Worm (Caenorhabditis elegans) whole organism, L4 larva: ENCODE measurements around the gene kel-10.

Source experiments
- D1046.2 ChIP-seq: fragments of 200-800 bp; sonication (Bioruptor generic); IDR thresholded peaks from 2 replicates; pipeline ENCODE4 v1.3.6; 2022; ENCODE audit warnings: missing genetic modification characterization, missing compliant biosample characterization
- F10B5.3 ChIP-seq: sonication (generic microtip); optimal IDR thresholded peaks from 2 replicates; lab custom pipeline; 2016; ENCODE audit warnings: mild to moderate bottlenecking, missing genetic modification characterization, missing compliant biosample characterization
- F26F4.8 ChIP-seq: fragments of 200-800 bp; sonication (Bioruptor generic); conservative IDR thresholded peaks from 2 replicates; pipeline ENCODE4 v1.3.6; 2022; ENCODE audit warnings: missing genetic modification characterization, missing compliant biosample characterization
- F44E2.7 ChIP-seq: fragments of 200-800 bp; sonication (Bioruptor generic); IDR thresholded peaks from 2 replicates; pipeline ENCODE4 v2.1.2; 2022; ENCODE audit warnings: missing genetic modification characterization, missing compliant biosample characterization
- T20F7.1 ChIP-seq: fragments of 200-800 bp; sonication (Bioruptor generic); optimal IDR thresholded peaks from 2 replicates; lab custom pipeline; 2018; ENCODE audit warnings: mild to moderate bottlenecking, missing genetic modification characterization, missing compliant biosample characterization
- T26A8.4 ChIP-seq: fragments of 200-800 bp; sonication (Bioruptor generic); IDR thresholded peaks from 2 replicates; pipeline ENCODE4 v1.3.6; 2022; ENCODE audit warnings: missing genetic modification characterization, missing compliant biosample characterization
- aha-1 ChIP-seq: fragments of 150-350 bp; peaks from one replicate; lab custom pipeline; 2014; ENCODE audit warnings: missing biosample characterization, missing genetic modification characterization
- ama-1 ChIP-seq: fragments of 150-350 bp; optimal IDR thresholded peaks from 2 replicates; lab custom pipeline; 2014; ENCODE audit warnings: inconsistent platforms, mixed read lengths
- arid-1 ChIP-seq: fragments of 200-800 bp; sonication (Bioruptor generic); conservative IDR thresholded peaks from 2 replicates; pipeline ENCODE4 v1.3.6; 2022; ENCODE audit warnings: missing genetic modification reagents, missing genetic modification characterization, missing compliant biosample characterization
- ceh-28 ChIP-seq: fragments of 150-350 bp; optimal IDR thresholded peaks from 2 replicates; lab custom pipeline; 2014; ENCODE audit warnings: missing biosample characterization, missing genetic modification reagents, missing genetic modification characterization
- ceh-62 ChIP-seq: sonication (generic microtip); optimal IDR thresholded peaks from 2 replicates; lab custom pipeline; 2017; ENCODE audit warnings: missing biosample characterization, missing genetic modification characterization
- ceh-82 ChIP-seq: sonication (generic microtip); optimal IDR thresholded peaks from 2 replicates; lab custom pipeline; 2017; ENCODE audit warnings: missing biosample characterization, missing genetic modification characterization
- cey-2 ChIP-seq: sonication (generic microtip); optimal IDR thresholded peaks from 3 replicates; lab custom pipeline; 2017; ENCODE audit warnings: missing genetic modification characterization, mild to moderate bottlenecking, missing compliant biosample characterization, antibody characterized with exemption, borderline replicate concordance; ENCODE audit not compliant: insufficient read depth
- ctbp-1 ChIP-seq: fragments of 200-800 bp; sonication (Bioruptor generic); IDR thresholded peaks from 2 replicates; pipeline ENCODE4 v1.3.6; 2022; ENCODE audit warnings: missing genetic modification reagents, missing genetic modification characterization, missing compliant biosample characterization
- daf-19 ChIP-seq: fragments of 200-800 bp; sonication (Bioruptor generic); conservative IDR thresholded peaks from 2 replicates; pipeline ENCODE4 v1.3.6; 2022; ENCODE audit warnings: missing genetic modification characterization, missing compliant biosample characterization
- dmd-6 ChIP-seq: fragments of 200-800 bp; sonication (Bioruptor generic); IDR thresholded peaks from 2 replicates; pipeline ENCODE4 v1.3.6; 2022; ENCODE audit warnings: missing genetic modification reagents, missing genetic modification characterization, missing compliant biosample characterization
- dpl-1 ChIP-seq: fragments of 150-350 bp; optimal IDR thresholded peaks from 2 replicates; lab custom pipeline; 2014; ENCODE audit warnings: missing biosample characterization, missing genetic modification reagents, missing genetic modification characterization
- dve-1 ChIP-seq: sonication (generic microtip); optimal IDR thresholded peaks from 2 replicates; lab custom pipeline; 2017; ENCODE audit warnings: antibody characterized with exemption, mild to moderate bottlenecking, missing genetic modification characterization, missing compliant biosample characterization; ENCODE audit not compliant: insufficient read depth
- egl-27 ChIP-seq: sonication (generic microtip); optimal IDR thresholded peaks from 3 replicates; lab custom pipeline; 2017; ENCODE audit warnings: missing biosample characterization, missing genetic modification reagents, missing genetic modification characterization
- egl-43 ChIP-seq: fragments of 200-800 bp; sonication (Bioruptor generic); IDR thresholded peaks from 2 replicates; pipeline ENCODE4 v1.3.6; 2022; ENCODE audit warnings: missing genetic modification reagents, missing genetic modification characterization, missing compliant biosample characterization
- fkh-10 ChIP-seq: fragments of 150-350 bp; optimal IDR thresholded peaks from 2 replicates; lab custom pipeline; 2014; ENCODE audit warnings: missing biosample characterization, missing genetic modification reagents, missing genetic modification characterization
- fos-1 ChIP-seq: fragments of 150-350 bp; optimal IDR thresholded peaks from 2 replicates; lab custom pipeline; 2014; ENCODE audit warnings: missing biosample characterization, missing genetic modification characterization
- hlh-30 ChIP-seq: sonication (generic microtip); optimal IDR thresholded peaks from 2 replicates; lab custom pipeline; 2017; ENCODE audit warnings: antibody characterized with exemption, mild to moderate bottlenecking, missing genetic modification characterization, missing compliant biosample characterization; ENCODE audit not compliant: insufficient read depth
- hmg-1.1 ChIP-seq: fragments of 200-800 bp; sonication (Bioruptor generic); IDR thresholded peaks from 2 replicates; pipeline ENCODE4 v1.3.6; 2022; ENCODE audit warnings: missing genetic modification reagents, missing genetic modification characterization, missing compliant biosample characterization
- jun-1 ChIP-seq: fragments of 150-350 bp; optimal IDR thresholded peaks from 2 replicates; lab custom pipeline; 2014; ENCODE audit warnings: missing biosample characterization, missing genetic modification reagents, missing genetic modification characterization
- lin-1 ChIP-seq: fragments of 200-800 bp; sonication (Bioruptor generic); IDR thresholded peaks from 2 replicates; pipeline ENCODE4 v1.3.6; 2022; ENCODE audit warnings: missing genetic modification reagents, missing genetic modification characterization, missing compliant biosample characterization
- lin-13 ChIP-seq: fragments of 150-350 bp; optimal IDR thresholded peaks from 2 replicates; lab custom pipeline; 2014; ENCODE audit warnings: missing biosample characterization, missing genetic modification reagents, missing genetic modification characterization
- lin-15B ChIP-seq: fragments of 150-350 bp; sonication (generic microtip); optimal IDR thresholded peaks from 3 replicates; lab custom pipeline; 2014; ENCODE audit warnings: missing biosample characterization, missing genetic modification characterization
- lsy-2 ChIP-seq, 2 experiments: fragments of 150-350 bp in 1 of 2; sonication (generic microtip) in 1 of 2; optimal IDR thresholded peaks; 2 replicates each; lab custom pipeline; 2014 to 2017; ENCODE audit warnings: missing biosample characterization in 2 of 2, missing genetic modification characterization in 2 of 2
- madf-5 ChIP-seq, 2 experiments: fragments of 200-800 bp; sonication (Bioruptor generic); IDR thresholded peaks; 2 replicates each; pipeline ENCODE4 v1.3.6; 2022; ENCODE audit warnings: missing compliant biosample characterization in 2 of 2, missing genetic modification characterization in 2 of 2
- mep-1 ChIP-seq: fragments of 150-350 bp; sonication (generic microtip); optimal IDR thresholded peaks from 3 replicates; lab custom pipeline; 2014; ENCODE audit warnings: missing biosample characterization, missing genetic modification characterization
- mes-2 ChIP-seq: sonication (generic microtip); optimal IDR thresholded peaks from 2 replicates; lab custom pipeline; 2016; ENCODE audit warnings: missing genotype, mild to moderate bottlenecking, missing genetic modification characterization, missing compliant biosample characterization; ENCODE audit not compliant: poor library complexity, severe bottlenecking
- nhr-102 ChIP-seq: sonication (generic microtip); optimal IDR thresholded peaks from 2 replicates; lab custom pipeline; 2016; ENCODE audit warnings: mild to moderate bottlenecking, missing genetic modification characterization, moderate library complexity, missing compliant biosample characterization
- nhr-237 ChIP-seq: sonication (generic microtip); optimal IDR thresholded peaks from 2 replicates; lab custom pipeline; 2017; ENCODE audit warnings: missing biosample characterization, missing genetic modification characterization
- nhr-25 ChIP-seq: sonication (generic microtip); optimal IDR thresholded peaks from 2 replicates; lab custom pipeline; 2017; ENCODE audit warnings: missing genetic modification characterization, mild to moderate bottlenecking, missing compliant biosample characterization, antibody characterized with exemption, moderate library complexity, borderline replicate concordance; ENCODE audit not compliant: insufficient read depth
- nhr-28 ChIP-seq: fragments of 150-350 bp; optimal IDR thresholded peaks from 2 replicates; lab custom pipeline; 2014; ENCODE audit warnings: missing biosample characterization, missing genetic modification characterization
- pqm-1 ChIP-seq: sonication (generic microtip); optimal IDR thresholded peaks from 2 replicates; lab custom pipeline; 2017; ENCODE audit warnings: missing biosample characterization, missing genetic modification characterization
- snpc-1.2 ChIP-seq: fragments of 200-800 bp; sonication (Bioruptor generic); IDR thresholded peaks from 2 replicates; pipeline ENCODE4 v1.3.6; 2022; ENCODE audit warnings: missing genetic modification reagents, missing genetic modification characterization, missing compliant biosample characterization
- spr-1 ChIP-seq: sonication (generic microtip); optimal IDR thresholded peaks from 2 replicates; lab custom pipeline; 2016; ENCODE audit warnings: mild to moderate bottlenecking, missing genetic modification characterization, missing compliant biosample characterization
- spr-3 ChIP-seq: fragments of 200-800 bp; sonication (Bioruptor generic); optimal IDR thresholded peaks from 2 replicates; lab custom pipeline; 2018; ENCODE audit warnings: mild to moderate bottlenecking, missing genetic modification characterization, missing compliant biosample characterization
- tag-97 ChIP-seq: fragments of 200-800 bp; sonication (Bioruptor generic); IDR thresholded peaks from 2 replicates; pipeline ENCODE4 v1.3.6; 2022; ENCODE audit warnings: missing genetic modification characterization, missing compliant biosample characterization
- unc-130 ChIP-seq: sonication (generic microtip); optimal IDR thresholded peaks from 2 replicates; lab custom pipeline; 2016; ENCODE audit warnings: missing genetic modification reagents, missing genetic modification characterization, missing compliant biosample characterization
- unc-62 ChIP-seq, 3 experiments: fragments of 150-350 bp in 1 of 3; sonication (generic microtip); optimal IDR thresholded peaks in 2 of 3; peaks in 1 of 3; 1 replicate in 1 of 3; 2 replicates in 2 of 3; lab custom pipeline; 2014 to 2017; ENCODE audit warnings: missing biosample characterization in 3 of 3, missing genetic modification characterization in 3 of 3, missing genetic modification reagents in 3 of 3, missing genotype in 1 of 3
- vab-7 ChIP-seq: fragments of 200-800 bp; sonication (Bioruptor generic); IDR thresholded peaks from 2 replicates; pipeline ENCODE4 v1.3.6; 2022; ENCODE audit warnings: missing genetic modification reagents, missing genetic modification characterization, missing compliant biosample characterization
- zag-1 ChIP-seq: fragments of 150-350 bp; optimal IDR thresholded peaks from 2 replicates; lab custom pipeline; 2014; ENCODE audit warnings: missing biosample characterization, missing genetic modification characterization
- zfp-3 ChIP-seq: fragments of 200-800 bp; sonication (Bioruptor generic); conservative IDR thresholded peaks from 2 replicates; pipeline ENCODE4 v1.3.6; 2022; ENCODE audit warnings: missing genetic modification reagents, missing genetic modification characterization, missing compliant biosample characterization
- zip-11 ChIP-seq: fragments of 200-800 bp; sonication (Bioruptor generic); IDR thresholded peaks from 2 replicates; pipeline ENCODE4 v1.3.6; 2022; ENCODE audit warnings: missing genetic modification characterization, missing compliant biosample characterization
- ztf-7 ChIP-seq: fragments of 150-350 bp; optimal IDR thresholded peaks from 2 replicates; lab custom pipeline; 2014; ENCODE audit warnings: missing biosample characterization, missing genetic modification characterization

Gene kel-10

ce11 chrIII:10096525-10096972, 4.7 kb downstream of the kel-10 start (continued):
- TF ChIP-seq ztf-7 (tag; lab: Kevin White, UChicago) (no peak), mep-1 (tag; lab: Kevin White, UChicago) (peak; percentile 91), snpc-1.2 (GFP tag; lab: Robert Waterston, UW) (no peak), madf-5 (GFP tag; IDR thresholded peaks at IDR 0.05; lab: Robert Waterston, UW) (no peak), nhr-28 (tag; lab: Kevin White, UChicago) (peak; percentile 81), unc-130 (GFP tag; lab: Kevin White, UChicago) (no peak), dmd-6 (GFP tag; lab: Robert Waterston, UW) (peak; percentile 89), egl-27 (no peak), daf-19 (GFP tag; lab: Robert Waterston, UW) (peak; percentile 62; the same call in 1 of the 2 replicates), ceh-62 (tag; lab: Kevin White, UChicago) (no peak), jun-1 (tag; lab: Kevin White, UChicago) (peak; percentile 76), arid-1 (peak; percentile 65), F10B5.3 (peak; percentile 43), fos-1 (tag; lab: Kevin White, UChicago) (no peak), ceh-82 (tag; lab: Kevin White, UChicago) (no peak), vab-7 (GFP tag; lab: Robert Waterston, UW) (0 out of 2 replicates have a peak, but pooled peaks have one; percentile 41), zfp-3 (GFP tag; lab: Robert Waterston, UW) (no peak), spr-1 (tag; lab: Kevin White, UChicago) (peak; percentile 59), nhr-25 (tag; lab: Kevin White, UChicago) (peak; percentile 67), cey-2 (tag; lab: Kevin White, UChicago) (peak; percentile 34), hmg-1.1 (GFP tag; lab: Robert Waterston, UW) (peak; percentile 96), F44E2.7 (no peak), T26A8.4 (GFP tag; lab: Robert Waterston, UW) (peak; percentile 91), egl-43 (GFP tag; lab: Robert Waterston, UW) (peak; percentile 80), ama-1 (lab: Kevin White, UChicago) (no peak), spr-3 (peak; percentile 22), unc-62 (GFP tag; optimal IDR thresholded peaks at IDR 0.05 in 1 of 2; lab: Kevin White, UChicago) (peak in 1 of 2 experiments; percentile 99), unc-62 (tag; optimal IDR thresholded peaks at IDR 0.05; lab: Kevin White, UChicago) (no peak), ceh-28 (peak; percentile 74), aha-1 (tag; lab: Kevin White, UChicago) (peak; percentile 98), dpl-1 (GFP tag; lab: Kevin White, UChicago) (peak; percentile 62), hlh-30 (tag; lab: Kevin White, UChicago) (peak; percentile 95), zag-1 (tag; lab: Kevin White, UChicago) (peak; percentile 40), dve-1 (tag; lab: Kevin White, UChicago) (peak; percentile 96), zip-11 (GFP tag; lab: Robert Waterston, UW) (no peak), tag-97 (GFP tag; lab: Robert Waterston, UW) (no peak), T20F7.1 (GFP tag; lab: Kevin White, UChicago) (peak; percentile 66), F26F4.8 (GFP tag; lab: Robert Waterston, UW) (no peak)

- no peak for TF ChIP-seq zip-11 (GFP tag; lab: Robert Waterston, UW)
- no peak for TF ChIP-seq madf-5 (GFP tag; IDR thresholded peaks at IDR 0.05; lab: Robert Waterston, UW)
- no peak for TF ChIP-seq lin-13
- TF ChIP-seq snpc-1.2 (GFP tag; lab: Robert Waterston, UW), result no peak
- TF ChIP-seq lin-1 (GFP tag; lab: Robert Waterston, UW), result no peak
- peak; percentile 8 for TF ChIP-seq pqm-1 (tag; lab: Kevin White, UChicago)
- TF ChIP-seq D1046.2 (GFP tag; lab: Robert Waterston, UW), result no peak
- TF ChIP-seq vab-7 (GFP tag; lab: Robert Waterston, UW), result no peak
- no peak for TF ChIP-seq T26A8.4 (GFP tag; lab: Robert Waterston, UW)
- peak in 1 of 2 experiments; percentile 57 for TF ChIP-seq lsy-2 (tag; optimal IDR thresholded peaks at IDR 0.05; lab: Kevin White, UChicago)
- no peak for TF ChIP-seq zfp-3 (GFP tag; lab: Robert Waterston, UW)
- no peak for TF ChIP-seq ctbp-1 (GFP tag; lab: Robert Waterston, UW)
- no peak for TF ChIP-seq F26F4.8 (GFP tag; lab: Robert Waterston, UW)
- no peak for TF ChIP-seq nhr-25 (tag; lab: Kevin White, UChicago)
- peak; percentile 47 for TF ChIP-seq nhr-28 (tag; lab: Kevin White, UChicago)
- no peak for TF ChIP-seq spr-1 (tag; lab: Kevin White, UChicago)
- no peak for TF ChIP-seq nhr-102
- TF ChIP-seq nhr-237 (tag; lab: Kevin White, UChicago), result no peak
- no peak for TF ChIP-seq spr-3
- TF ChIP-seq fkh-10 (GFP tag; lab: Kevin White, UChicago), result no peak
- no peak for TF ChIP-seq fos-1 (tag; lab: Kevin White, UChicago)
- no peak for TF ChIP-seq mes-2 (tag; lab: Kevin White, UChicago)
- no peak for TF ChIP-seq lin-15B
These were observed 5.9 kb downstream of the kel-10 start for ce11 chrIII:10095377-10095776.
